Worm (Caenorhabditis elegans) whole organism, L4/young adult: ENCODE results near the gene kcc-1.

ENCODE experiments used
- W03F9.2 ChIP-seq: fragments of 150-350 bp; optimal IDR thresholded peaks from 2 replicates; lab custom pipeline; 2014; ENCODE audit warnings: missing biosample characterization, missing genetic modification characterization
- dao-5 ChIP-seq: sonication (generic microtip); optimal IDR thresholded peaks from 2 replicates; lab custom pipeline; 2016; ENCODE audit warnings: missing genotype, missing genetic modification characterization, moderate library complexity, missing compliant biosample characterization
- him-1 ChIP-seq: sonication (generic microtip); optimal IDR thresholded peaks from 2 replicates; lab custom pipeline; 2016; ENCODE audit warnings: missing genotype, missing genetic modification reagents, missing genetic modification characterization, missing compliant biosample characterization

kcc-1 gene

ce11 chrIV:7182818-7183217, 23.3 kb upstream of the kcc-1 start:
- TF ChIP-seq W03F9.2 (tag; lab: Kevin White, UChicago) (peak; percentile 12), dao-5 (tag; lab: Kevin White, UChicago) (no peak), him-1 (tag; lab: Kevin White, UChicago) (no peak)

DNA sequence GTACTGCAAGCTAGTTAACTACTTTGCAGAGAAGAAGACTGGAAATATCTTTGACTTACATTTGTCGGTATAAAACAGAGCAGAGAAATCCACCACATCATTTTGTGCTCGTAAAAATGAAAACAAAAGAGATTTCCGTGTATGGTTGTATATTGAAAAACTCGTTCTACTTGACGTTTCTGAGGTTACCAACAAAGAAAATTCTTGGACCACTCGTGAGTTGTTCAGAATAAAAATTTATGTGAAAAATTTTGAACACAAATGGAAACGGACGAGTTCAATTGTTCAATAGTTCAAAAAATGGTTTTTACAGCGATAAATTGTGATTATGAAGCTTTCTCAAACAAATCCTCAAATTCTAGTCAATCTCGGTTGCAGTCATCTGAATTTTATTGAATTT, 21.5 kb upstream of the kcc-1 start, which contains the start of gene clec-179:
clec-179 (minus strand) TSS at position 101 of the 400 bp plus-strand sequence.
- TF ChIP-seq dao-5 (tag; lab: Kevin White, UChicago) (no peak), W03F9.2 (tag; lab: Kevin White, UChicago) (no peak), him-1 (tag; lab: Kevin White, UChicago) (no peak)

DNA sequence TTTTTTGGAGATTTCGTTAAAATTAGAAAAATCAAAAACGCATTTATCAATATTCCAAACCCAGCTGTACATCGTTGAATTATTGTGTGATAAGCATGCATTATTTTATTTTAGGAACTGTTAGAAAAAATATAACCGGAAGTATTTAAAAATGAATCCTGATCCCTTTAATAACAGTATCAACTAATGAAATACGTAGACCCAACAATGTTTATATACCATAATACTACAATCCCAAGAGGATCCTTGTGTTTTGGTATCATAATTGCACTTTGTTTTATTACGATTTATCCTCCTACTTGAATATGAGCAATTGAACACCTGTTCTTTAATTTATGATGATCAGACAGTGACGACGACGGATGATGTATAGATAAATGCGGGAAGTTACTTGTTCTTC, 19.3 kb upstream of the kcc-1 start, which contains the start of gene str-249:
str-249 (minus strand) TSS at position 101 of the 400 bp plus-strand sequence.
- TF ChIP-seq him-1 (tag; lab: Kevin White, UChicago): no peak
- no peak for TF ChIP-seq W03F9.2 (tag; lab: Kevin White, UChicago)
- no peak for TF ChIP-seq dao-5 (tag; lab: Kevin White, UChicago)

DNA sequence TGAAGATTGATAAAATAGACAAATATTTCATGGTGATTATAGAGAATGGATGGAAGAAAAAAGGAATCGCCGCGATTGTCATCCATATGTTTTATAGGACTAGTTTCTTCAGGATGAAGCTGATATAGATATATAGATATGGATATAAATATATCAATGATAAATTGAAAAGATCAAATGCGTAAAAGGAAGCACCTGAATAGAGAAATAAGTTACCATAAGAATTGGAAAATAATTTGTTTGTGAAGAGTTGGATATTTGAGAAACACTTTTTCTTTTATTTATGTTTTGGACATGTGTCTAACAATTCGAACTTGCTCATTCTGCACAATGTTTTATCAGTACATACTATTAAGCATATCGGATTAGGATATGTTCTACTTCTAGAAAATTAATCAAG, 18.0 kb upstream of the kcc-1 start, which contains the start of gene C42D4.13:
C42D4.13 (minus strand) TSS at position 101 of the 400 bp plus-strand sequence.
- no peak for TF ChIP-seq him-1 (tag; lab: Kevin White, UChicago)

DNA sequence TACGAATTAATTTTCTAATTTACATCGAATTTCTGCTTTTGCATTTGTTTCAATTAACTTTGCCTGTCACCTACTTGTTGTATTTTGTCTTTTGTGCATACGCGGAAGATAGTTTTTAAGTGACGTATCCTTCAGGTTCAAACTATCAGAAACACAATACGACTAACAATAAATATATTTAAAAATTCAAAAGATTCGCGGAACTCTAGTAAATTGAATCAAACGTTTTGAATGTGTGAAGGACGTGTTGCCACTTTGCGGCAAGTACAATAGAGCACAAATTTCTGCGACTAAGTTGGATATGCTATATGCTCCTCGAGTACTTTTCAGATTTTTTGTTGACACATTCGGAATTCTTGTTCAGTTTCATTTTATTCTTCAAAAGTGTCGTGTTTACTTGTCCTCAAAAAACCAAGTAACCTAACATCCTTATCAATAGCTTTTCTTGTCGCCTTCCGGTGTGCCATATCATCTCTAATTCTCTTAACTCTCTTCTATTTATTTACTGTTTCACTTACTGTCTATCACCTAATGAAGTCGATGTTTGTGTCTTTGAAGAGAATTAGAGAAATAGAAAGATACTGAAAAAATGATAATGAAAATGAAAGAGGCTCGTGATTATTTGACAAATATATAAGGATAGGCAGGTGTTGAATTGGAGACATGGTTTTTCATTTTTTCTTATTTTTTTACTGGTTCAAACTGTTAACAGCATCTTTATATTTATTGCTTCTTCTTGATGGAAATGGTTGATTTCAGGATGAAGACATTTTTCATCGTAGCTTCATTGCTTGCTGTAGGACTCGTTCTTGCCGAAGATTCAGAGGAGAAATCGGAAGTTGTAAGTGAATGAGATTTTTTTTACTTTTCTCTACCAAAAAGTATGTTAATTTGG, 17.3 kb upstream of the kcc-1 start, which contains the start of gene srlf-7:
srlf-7 (plus strand) TSS at position 760 of the 895 bp plus-strand sequence.
- TF ChIP-seq W03F9.2 (tag; lab: Kevin White, UChicago): peak; percentile 15
- TF ChIP-seq him-1 (tag; lab: Kevin White, UChicago): no peak
- TF ChIP-seq dao-5 (tag; lab: Kevin White, UChicago): no peak

- no peak for TF ChIP-seq dao-5 (tag; lab: Kevin White, UChicago)
- TF ChIP-seq him-1 (tag; lab: Kevin White, UChicago): no peak
- no peak for TF ChIP-seq W03F9.2 (tag; lab: Kevin White, UChicago)
Measured at ce11 chrIV:7190409-7190808, 15.7 kb upstream of the kcc-1 start.

DNA sequence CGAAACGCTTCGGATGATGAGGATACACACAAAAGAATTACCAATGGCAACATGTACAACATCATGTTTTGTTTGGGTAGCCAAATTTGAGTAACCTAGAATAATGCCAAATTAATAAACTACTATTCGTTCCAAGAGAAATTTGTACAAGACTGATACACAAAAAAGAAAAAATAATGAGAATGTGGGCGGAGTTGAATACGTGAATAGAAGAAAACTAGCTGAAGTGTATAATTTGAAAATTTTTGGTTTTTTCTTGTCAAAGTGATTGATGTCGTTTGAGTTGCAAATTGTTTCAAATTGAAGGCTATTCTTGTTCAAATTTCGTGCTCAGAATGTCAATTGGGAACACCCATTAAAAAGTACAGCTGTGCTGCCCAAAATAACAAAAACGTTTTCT, 14.3 kb upstream of the kcc-1 start, which contains the start of gene R13A1.5:
R13A1.5 (minus strand) TSS at position 101 of the 400 bp plus-strand sequence.
- TF ChIP-seq W03F9.2 (tag; lab: Kevin White, UChicago) (no peak), him-1 (tag; lab: Kevin White, UChicago) (no peak), dao-5 (tag; lab: Kevin White, UChicago) (no peak)

DNA sequence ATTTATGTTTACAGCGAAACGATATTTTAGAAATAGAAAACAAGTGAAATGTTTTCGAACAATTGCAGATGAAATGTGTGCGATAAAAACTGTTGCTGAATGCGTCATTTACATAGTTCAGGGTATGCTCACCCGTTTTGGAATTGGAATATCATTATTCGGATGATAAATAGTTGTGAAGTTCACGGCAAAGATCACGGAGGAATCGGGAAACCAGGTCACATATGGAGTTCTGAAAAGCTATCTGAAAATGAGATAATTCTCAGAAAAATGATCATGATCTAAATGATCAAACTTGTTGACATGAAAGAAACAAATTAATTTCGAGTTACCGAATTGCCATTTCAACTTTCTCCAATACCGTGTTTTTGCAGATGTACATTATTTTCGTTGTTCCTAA, 10.3 kb upstream of the kcc-1 start, which contains the start of gene best-16:
best-16 (minus strand) TSS at position 101 of the 400 bp plus-strand sequence.
- TF ChIP-seq him-1 (tag; lab: Kevin White, UChicago) (no peak), W03F9.2 (tag; lab: Kevin White, UChicago) (no peak), dao-5 (tag; lab: Kevin White, UChicago) (no peak)

ce11 chrIV:7196853-7197252, 9.2 kb upstream of the kcc-1 start, which contains the start of gene unc-8:
unc-8 (plus strand) TSS chrIV:7197153.
- TF ChIP-seq W03F9.2 (tag; lab: Kevin White, UChicago) (no peak), him-1 (tag; lab: Kevin White, UChicago) (no peak), dao-5 (tag; lab: Kevin White, UChicago) (no peak)

DNA sequence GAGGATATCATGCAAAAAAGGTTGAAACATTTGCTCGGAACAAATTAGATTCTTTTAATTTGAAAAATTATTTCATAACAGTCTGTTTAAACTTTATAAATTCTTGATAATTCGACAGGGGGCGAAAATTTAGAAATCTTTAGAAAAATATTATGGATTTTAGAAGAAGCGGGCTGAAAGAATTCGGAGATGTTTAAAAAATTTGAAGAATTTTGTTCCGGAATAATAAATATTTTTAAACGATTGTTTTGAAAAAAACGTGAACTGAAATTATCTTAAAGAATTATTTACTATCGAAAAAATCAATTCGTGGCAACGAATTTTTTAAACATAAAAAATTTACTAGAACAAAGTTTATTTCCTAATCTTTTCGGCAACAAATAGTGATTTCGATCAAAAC, 2.4 kb upstream of the kcc-1 start, which contains the start of gene R13A1.3:
R13A1.3 (plus strand) TSS at position 301 of the 400 bp plus-strand sequence.
- no peak for TF ChIP-seq dao-5 (tag; lab: Kevin White, UChicago)
- TF ChIP-seq W03F9.2 (tag; lab: Kevin White, UChicago): no peak
- TF ChIP-seq him-1 (tag; lab: Kevin White, UChicago): no peak

DNA sequence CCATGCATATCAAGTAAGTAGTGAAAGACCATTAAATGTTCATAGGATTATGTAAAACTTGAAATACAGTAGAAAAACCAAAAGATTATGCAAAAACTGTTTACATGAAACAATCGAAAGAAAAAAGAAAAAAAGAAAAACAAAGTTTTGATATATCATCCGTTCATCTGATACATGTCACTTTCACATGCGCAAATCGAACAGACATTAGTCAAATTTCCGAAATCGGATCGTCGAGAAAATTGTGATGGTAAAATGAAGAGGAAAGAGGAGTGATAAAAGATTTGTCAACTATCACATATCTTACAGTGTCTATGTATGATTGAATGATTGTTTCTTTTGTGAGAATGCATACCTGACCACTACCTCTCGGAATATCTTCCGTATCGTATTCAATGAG, 2.9 kb downstream of the kcc-1 start:
- TF ChIP-seq dao-5 (tag; lab: Kevin White, UChicago) (no peak), W03F9.2 (tag; lab: Kevin White, UChicago) (no peak), him-1 (tag; lab: Kevin White, UChicago) (no peak)

DNA sequence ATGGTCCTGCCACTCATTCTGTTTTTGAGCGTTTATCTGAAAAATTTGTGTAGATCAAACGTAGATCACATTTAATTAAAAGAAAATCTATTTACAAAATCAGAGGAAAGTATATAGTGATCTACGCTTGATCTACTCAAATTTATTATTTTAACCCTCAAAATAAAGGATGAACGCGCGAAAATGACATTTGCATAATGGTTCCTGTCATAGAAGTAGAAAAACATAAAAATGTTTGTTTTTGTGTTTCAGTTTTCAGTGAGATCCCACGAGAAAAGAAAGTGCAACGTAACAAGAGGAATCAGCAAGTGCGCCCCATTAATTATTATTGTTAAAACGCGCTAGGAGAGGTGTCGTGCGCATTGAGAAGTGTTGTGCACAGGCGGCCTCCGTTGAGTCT, 5.2 kb downstream of the kcc-1 start:
- TF ChIP-seq him-1 (tag; lab: Kevin White, UChicago) (no peak), W03F9.2 (tag; lab: Kevin White, UChicago) (no peak), dao-5 (tag; lab: Kevin White, UChicago) (no peak)

DNA sequence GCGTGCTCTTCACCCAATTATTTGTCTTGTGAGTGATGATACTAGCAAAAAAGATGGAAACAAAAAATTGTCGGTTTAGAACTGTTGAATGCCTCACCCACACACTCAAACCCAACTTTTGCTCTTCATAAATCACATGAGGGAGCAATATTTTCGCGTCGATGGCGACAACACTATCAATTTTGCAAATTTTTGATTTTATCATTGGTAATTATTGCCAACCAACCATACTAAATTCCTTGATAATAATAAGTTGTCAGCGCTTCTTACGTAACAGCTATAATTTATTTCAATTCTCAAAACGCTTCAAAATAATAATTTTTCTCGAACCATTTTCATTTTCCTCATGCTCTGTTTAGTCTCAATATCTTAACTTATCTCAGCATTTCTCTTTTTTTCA, 6.7 kb downstream of the kcc-1 start:
- TF ChIP-seq him-1 (tag; lab: Kevin White, UChicago) (no peak), dao-5 (tag; lab: Kevin White, UChicago) (no peak), W03F9.2 (tag; lab: Kevin White, UChicago) (no peak)
